Worm (Caenorhabditis elegans) whole organism, L3 larva: ENCODE results near the gene ugt-55.

Experiments used
- R02D3.7 ChIP-seq: fragments of 150-350 bp; optimal IDR thresholded peaks from 2 replicates; lab custom pipeline; 2014; ENCODE audit warnings: missing biosample characterization, missing genetic modification characterization
- ZK546.5 ChIP-seq: sonication (generic microtip); optimal IDR thresholded peaks from 2 replicates; lab custom pipeline; 2017; ENCODE audit warnings: missing biosample characterization, missing genetic modification characterization
- aly-2 ChIP-seq: fragments of 150-350 bp; optimal IDR thresholded peaks from 2 replicates; lab custom pipeline; 2014; ENCODE audit warnings: missing biosample characterization, missing genetic modification characterization
- ama-1 ChIP-seq: fragments of 150-350 bp; optimal IDR thresholded peaks from 2 replicates; lab custom pipeline; 2018
- ceh-28 ChIP-seq: fragments of 150-350 bp; optimal IDR thresholded peaks from 2 replicates; lab custom pipeline; 2014; ENCODE audit warnings: missing biosample characterization, missing genetic modification reagents, missing genetic modification characterization
- ceh-82 ChIP-seq: fragments of 150-350 bp; optimal IDR thresholded peaks from 2 replicates; lab custom pipeline; 2014; ENCODE audit warnings: missing biosample characterization, missing genetic modification characterization
- daf-12 ChIP-seq: fragments of 150-350 bp; optimal IDR thresholded peaks from 2 replicates; lab custom pipeline; 2014; ENCODE audit warnings: missing biosample characterization, missing genetic modification reagents, missing genetic modification characterization
- egl-27 ChIP-seq: sonication (generic microtip); optimal IDR thresholded peaks from 4 replicates; lab custom pipeline; 2017; ENCODE audit warnings: missing biosample characterization, missing genetic modification reagents, missing genetic modification characterization
- egl-5 ChIP-seq: fragments of 150-350 bp; optimal IDR thresholded peaks from 2 replicates; lab custom pipeline; 2017; ENCODE audit warnings: missing biosample characterization, missing genetic modification reagents, missing genetic modification characterization, inconsistent platforms
- elt-1 ChIP-seq: fragments of 150-350 bp; optimal IDR thresholded peaks from 2 replicates; lab custom pipeline; 2014; ENCODE audit warnings: missing biosample characterization, missing genetic modification characterization
- elt-2 ChIP-seq: sonication (generic microtip); optimal IDR thresholded peaks from 2 replicates; lab custom pipeline; 2016; ENCODE audit warnings: missing genetic modification reagents, mild to moderate bottlenecking, missing genetic modification characterization, missing compliant biosample characterization
- elt-3 ChIP-seq, 3 experiments: fragments of 150-350 bp in 1 of 3; sonication (generic microtip) in 2 of 3; optimal IDR thresholded peaks; 2 replicates in 2 of 3; 4 replicates in 1 of 3; lab custom pipeline; 2014 to 2017; ENCODE audit warnings: missing biosample characterization in 3 of 3, missing genetic modification characterization in 3 of 3
- eor-1 ChIP-seq, 2 experiments: fragments of 150-350 bp; optimal IDR thresholded peaks; 2 replicates each; lab custom pipeline; 2014 to 2018; ENCODE audit warnings: missing biosample characterization in 2 of 2, missing genetic modification characterization in 2 of 2
- fkh-10 ChIP-seq: sonication (generic microtip); optimal IDR thresholded peaks from 2 replicates; lab custom pipeline; 2017; ENCODE audit warnings: missing biosample characterization, missing genetic modification reagents, missing genetic modification characterization
- fos-1 ChIP-seq: fragments of 150-350 bp; optimal IDR thresholded peaks from 2 replicates; lab custom pipeline; 2014; ENCODE audit warnings: missing biosample characterization, missing genetic modification characterization
- jun-1 ChIP-seq: fragments of 150-350 bp; optimal IDR thresholded peaks from 2 replicates; lab custom pipeline; 2014; ENCODE audit warnings: missing biosample characterization, missing genetic modification reagents, missing genetic modification characterization
- lin-15B ChIP-seq: fragments of 150-350 bp; optimal IDR thresholded peaks from 2 replicates; lab custom pipeline; 2014; ENCODE audit warnings: missing biosample characterization, missing genetic modification characterization
- lin-39 ChIP-seq: fragments of 150-350 bp; optimal IDR thresholded peaks from 2 replicates; lab custom pipeline; 2018; ENCODE audit warnings: missing biosample characterization, missing genetic modification reagents, missing genetic modification characterization
- lsy-12 ChIP-seq: sonication (generic microtip); optimal IDR thresholded peaks from 2 replicates; lab custom pipeline; 2016; ENCODE audit warnings: mild to moderate bottlenecking, missing genetic modification characterization, missing compliant biosample characterization
- mdl-1 ChIP-seq: fragments of 150-350 bp; optimal IDR thresholded peaks from 2 replicates; lab custom pipeline; 2014; ENCODE audit warnings: missing biosample characterization, missing genetic modification characterization
- nfya-1 ChIP-seq: sonication (generic microtip); optimal IDR thresholded peaks from 2 replicates; lab custom pipeline; 2017; ENCODE audit warnings: missing genetic modification characterization, mild to moderate bottlenecking, missing compliant biosample characterization, antibody characterized with exemption, moderate library complexity; ENCODE audit not compliant: insufficient read depth
- nhr-11 ChIP-seq: fragments of 150-350 bp; optimal IDR thresholded peaks from 2 replicates; lab custom pipeline; 2014; ENCODE audit warnings: missing biosample characterization, missing genetic modification characterization
- nhr-23 ChIP-seq: fragments of 150-350 bp; optimal IDR thresholded peaks from 2 replicates; lab custom pipeline; 2014; ENCODE audit warnings: missing biosample characterization, missing genetic modification reagents, missing genetic modification characterization
- nhr-25 ChIP-seq: sonication (generic microtip); optimal IDR thresholded peaks from 2 replicates; lab custom pipeline; 2017; ENCODE audit warnings: missing biosample characterization, missing genetic modification characterization
- nhr-28 ChIP-seq: fragments of 150-350 bp; optimal IDR thresholded peaks from 2 replicates; lab custom pipeline; 2014; ENCODE audit warnings: missing biosample characterization, missing genetic modification characterization
- nhr-67 ChIP-seq: fragments of 150-350 bp; optimal IDR thresholded peaks from 2 replicates; lab custom pipeline; 2014; ENCODE audit warnings: missing biosample characterization, missing genetic modification characterization
- nhr-77 ChIP-seq: fragments of 150-350 bp; optimal IDR thresholded peaks from 2 replicates; lab custom pipeline; 2014; ENCODE audit warnings: missing biosample characterization, missing genetic modification characterization
- pha-4 ChIP-seq: fragments of 150-350 bp; optimal IDR thresholded peaks from 2 replicates; lab custom pipeline; 2014; ENCODE audit warnings: missing biosample characterization, missing genetic modification reagents, missing genetic modification characterization
- sea-2 ChIP-seq: fragments of 150-350 bp; sonication (generic microtip); optimal IDR thresholded peaks from 4 replicates; lab custom pipeline; 2014; ENCODE audit warnings: missing biosample characterization, missing genetic modification reagents, missing genetic modification characterization
- skn-1 ChIP-seq: fragments of 150-350 bp; optimal IDR thresholded peaks from 2 replicates; lab custom pipeline; 2014; ENCODE audit warnings: missing biosample characterization, missing genetic modification characterization
- snpc-4 ChIP-seq: fragments of 150-350 bp; optimal IDR thresholded peaks from 2 replicates; lab custom pipeline; 2014; ENCODE audit warnings: missing biosample characterization, missing genetic modification characterization
- tbx-2 ChIP-seq: sonication (generic microtip); optimal IDR thresholded peaks from 2 replicates; lab custom pipeline; 2016; ENCODE audit warnings: mild to moderate bottlenecking, missing genetic modification characterization, missing compliant biosample characterization
- unc-39 ChIP-seq: sonication (generic microtip); optimal IDR thresholded peaks from 4 replicates; lab custom pipeline; 2017; ENCODE audit warnings: missing biosample characterization, missing genetic modification characterization
- unc-62 ChIP-seq: fragments of 150-350 bp; sonication (generic microtip); optimal IDR thresholded peaks from 4 replicates; lab custom pipeline; 2014; ENCODE audit warnings: missing biosample characterization, missing genetic modification reagents, missing genetic modification characterization
- ztf-4 ChIP-seq: fragments of 150-350 bp; optimal IDR thresholded peaks from 2 replicates; lab custom pipeline; 2014; ENCODE audit warnings: missing biosample characterization, missing genetic modification characterization

ugt-55 gene

DNA sequence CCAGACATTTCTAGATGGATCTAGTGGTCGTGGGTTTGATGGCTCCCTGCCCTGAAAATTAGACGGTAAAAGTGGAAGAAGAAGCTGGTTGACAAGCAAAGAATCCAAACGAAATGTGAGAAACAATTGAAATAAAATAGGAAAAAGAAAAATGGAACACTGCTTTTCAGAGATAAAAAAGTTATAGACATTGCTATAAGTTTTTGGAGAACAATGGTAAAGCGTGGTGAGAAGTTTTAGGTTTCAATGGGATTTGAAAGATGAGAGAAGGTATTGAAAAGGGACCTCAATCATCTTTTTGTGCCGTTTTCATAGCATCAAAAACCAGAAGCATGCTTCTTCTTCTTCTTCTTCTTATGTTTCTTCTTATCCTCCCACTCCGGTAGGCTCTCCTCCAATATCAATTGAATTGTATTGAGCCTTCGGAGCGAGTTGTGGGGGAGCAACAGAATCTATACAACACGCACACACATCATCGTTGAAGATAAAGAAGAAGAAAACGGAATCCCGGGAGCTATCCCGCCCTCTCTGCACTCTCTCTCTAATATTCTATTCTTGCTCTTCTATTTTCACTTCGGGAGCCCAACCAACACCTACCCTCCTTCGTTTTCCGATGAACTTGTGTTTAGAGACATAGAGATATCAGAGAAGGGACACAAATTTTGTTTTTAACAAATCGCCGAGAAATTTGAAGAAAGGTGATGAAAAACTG is 22.0 kb upstream of the ugt-55 start, which contains the start of gene myo-3:
Gene myo-3 (minus strand): TSS at position 51 of the 712 bp plus-strand sequence.
- TF ChIP-seq elt-1 (tag; lab: Kevin White, UChicago), result no peak
- TF ChIP-seq nhr-11, result no peak
- TF ChIP-seq nhr-25 (tag; lab: Kevin White, UChicago), result no peak
- no peak for TF ChIP-seq ama-1 (lab: Kevin White, UChicago)
- no peak for TF ChIP-seq unc-62
- no peak for TF ChIP-seq nfya-1 (tag; lab: Kevin White, UChicago)
- TF ChIP-seq mdl-1, result no peak
- TF ChIP-seq ZK546.5 (tag; lab: Kevin White, UChicago), result no peak
- TF ChIP-seq nhr-67, result no peak
- no peak for TF ChIP-seq ztf-4
- no peak for TF ChIP-seq nhr-77 (tag; lab: Kevin White, UChicago)
- TF ChIP-seq snpc-4 (tag; lab: Kevin White, UChicago), result no peak
- no peak for TF ChIP-seq lsy-12 (tag; lab: Kevin White, UChicago)
- no peak for TF ChIP-seq eor-1 (tag; optimal IDR thresholded peaks at IDR 0.05; lab: Kevin White, UChicago)
- TF ChIP-seq jun-1, result no peak
- no peak for TF ChIP-seq tbx-2 (tag; lab: Kevin White, UChicago)
- TF ChIP-seq, all 47 proteins: peak for 0

DNA sequence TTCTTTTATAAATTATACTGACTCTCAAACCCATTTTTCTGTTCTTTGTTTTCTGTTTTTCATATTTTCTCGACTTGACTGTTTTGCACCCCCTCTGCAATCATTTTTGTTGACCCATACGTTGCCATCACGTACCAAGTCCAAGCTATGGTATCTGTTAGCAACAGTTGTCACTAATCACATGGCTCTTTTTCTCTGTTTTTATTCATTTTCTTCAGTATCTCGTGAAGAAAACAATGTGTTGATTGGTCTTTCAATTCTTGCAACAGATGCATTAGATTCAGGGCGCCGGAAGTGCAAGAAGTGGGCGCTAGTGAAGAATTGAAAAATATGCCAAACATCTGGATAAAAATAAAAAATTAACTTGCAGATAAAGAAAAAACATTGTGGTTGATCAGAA is 21.0 kb upstream of the ugt-55 start:
- TF ChIP-seq nfya-1 (tag; lab: Kevin White, UChicago) (peak; percentile 45), ceh-28 (tag; lab: Kevin White, UChicago) (no peak), daf-12 (tag; lab: Kevin White, UChicago) (no peak), pha-4 (tag; lab: Kevin White, UChicago) (no peak), lin-39 (tag; lab: Kevin White, UChicago) (peak; percentile 9), egl-5 (tag; lab: Kevin White, UChicago) (peak; percentile 29), elt-3 (tag; optimal IDR thresholded peaks at IDR 0.05; lab: Kevin White, UChicago) (no peak), nhr-28 (no peak)
- TF ChIP-seq, all 47 proteins: peak for 3

DNA sequence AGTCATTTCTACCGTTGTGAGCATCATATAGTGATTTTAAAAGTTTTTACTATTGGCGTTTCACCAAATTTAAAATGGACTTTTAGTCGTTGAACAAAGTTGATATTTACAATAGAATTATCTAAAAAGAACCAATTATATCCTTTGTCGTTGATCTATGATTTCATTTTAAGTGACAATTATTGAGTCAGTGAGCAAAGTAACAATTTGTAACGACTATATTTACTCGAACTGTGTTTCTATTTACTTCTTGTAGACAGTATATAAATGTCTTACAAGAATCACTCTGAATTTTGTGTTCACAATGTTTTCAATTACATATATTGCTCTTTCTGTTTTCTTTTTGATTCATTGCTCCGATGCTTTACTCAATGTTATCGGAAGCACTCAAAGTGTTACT is 15.4 kb upstream of the ugt-55 start, which contains the start of gene ttr-22:
Gene ttr-22 (plus strand): TSS at position 301 of the 400 bp plus-strand sequence.
- no peak for TF ChIP-seq ztf-4

- TF ChIP-seq fos-1 (tag; lab: Kevin White, UChicago) (no peak), daf-12 (tag; lab: Kevin White, UChicago) (no peak), skn-1 (tag; lab: Kevin White, UChicago) (no peak), aly-2 (no peak), fkh-10 (GFP tag; lab: Kevin White, UChicago) (no peak), lin-15B (no peak), nhr-25 (tag; lab: Kevin White, UChicago) (no peak), elt-2 (tag; lab: Kevin White, UChicago) (no peak), nhr-28 (no peak), eor-1 (tag; optimal IDR thresholded peaks at IDR 0.05; lab: Kevin White, UChicago) (no peak), snpc-4 (tag; lab: Kevin White, UChicago) (peak; percentile 9), elt-3 (tag; optimal IDR thresholded peaks at IDR 0.05; lab: Kevin White, UChicago) (no peak), pha-4 (tag; lab: Kevin White, UChicago) (peak; percentile 96), nhr-23 (tag; lab: Kevin White, UChicago) (peak; percentile 20)
Observed at ce11 chrV:12244980-12245742, 11.3 kb upstream of the ugt-55 start, which contains the start of the genes T04H1.13, slfl-5 and rad-50. T04H1.13 (minus strand) TSS chrV:12245030. slfl-5 (minus strand) TSS chrV:12245044. rad-50 (plus strand) TSS chrV:12245646.

DNA sequence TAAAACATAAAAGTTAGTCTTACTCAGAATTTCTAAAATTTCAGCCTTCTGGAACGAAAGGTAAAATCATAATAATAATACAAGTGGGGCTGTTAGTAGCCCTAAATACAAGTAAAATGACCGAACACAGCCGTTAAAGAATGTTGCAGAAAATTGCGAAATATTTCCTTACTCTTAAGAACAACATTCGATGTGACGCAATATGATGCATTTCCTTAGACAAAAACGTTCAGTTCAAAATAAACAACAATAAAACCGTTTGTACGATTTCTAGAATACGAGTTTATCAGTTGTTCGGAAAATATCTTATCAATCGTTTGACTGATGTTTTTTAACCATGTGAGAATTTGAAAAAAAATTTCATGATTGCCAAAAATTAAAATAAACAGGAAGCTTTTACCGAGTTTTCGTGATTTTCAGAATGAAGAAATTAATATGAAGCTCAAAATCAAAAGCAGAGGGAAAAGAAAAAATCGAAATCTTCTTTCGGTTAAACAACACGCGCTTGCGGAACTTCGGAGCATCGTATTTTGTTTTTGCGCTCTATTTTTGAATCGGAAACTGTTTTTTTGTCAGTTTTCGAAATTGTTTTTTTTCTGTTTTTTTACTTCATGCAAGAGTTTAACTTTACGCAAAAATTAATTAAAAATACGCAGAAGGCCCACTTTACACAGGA is 10.6 kb upstream of the ugt-55 start:
- TF ChIP-seq elt-3 (tag; optimal IDR thresholded peaks at IDR 0.05; lab: Kevin White, UChicago), result no peak
- TF ChIP-seq lin-15B, result peak; percentile 19
- peak; percentile 63 for TF ChIP-seq elt-2 (tag; lab: Kevin White, UChicago)
- TF ChIP-seq sea-2, result no peak
- TF ChIP-seq pha-4 (tag; lab: Kevin White, UChicago), result peak; percentile 23
- no peak for TF ChIP-seq nhr-11
- no peak for TF ChIP-seq unc-39 (tag; lab: Kevin White, UChicago)
- no peak for TF ChIP-seq R02D3.7
- no peak for TF ChIP-seq egl-27 (tag; lab: Kevin White, UChicago)
- TF ChIP-seq ceh-82 (tag; lab: Kevin White, UChicago), result no peak
- TF ChIP-seq egl-5 (tag; lab: Kevin White, UChicago), result no peak
- TF ChIP-seq, all 47 proteins: peak for 3
